Worm (Caenorhabditis elegans): Measurements from ENCODE around the gene asm-1.

asm-1 gene

DNA sequence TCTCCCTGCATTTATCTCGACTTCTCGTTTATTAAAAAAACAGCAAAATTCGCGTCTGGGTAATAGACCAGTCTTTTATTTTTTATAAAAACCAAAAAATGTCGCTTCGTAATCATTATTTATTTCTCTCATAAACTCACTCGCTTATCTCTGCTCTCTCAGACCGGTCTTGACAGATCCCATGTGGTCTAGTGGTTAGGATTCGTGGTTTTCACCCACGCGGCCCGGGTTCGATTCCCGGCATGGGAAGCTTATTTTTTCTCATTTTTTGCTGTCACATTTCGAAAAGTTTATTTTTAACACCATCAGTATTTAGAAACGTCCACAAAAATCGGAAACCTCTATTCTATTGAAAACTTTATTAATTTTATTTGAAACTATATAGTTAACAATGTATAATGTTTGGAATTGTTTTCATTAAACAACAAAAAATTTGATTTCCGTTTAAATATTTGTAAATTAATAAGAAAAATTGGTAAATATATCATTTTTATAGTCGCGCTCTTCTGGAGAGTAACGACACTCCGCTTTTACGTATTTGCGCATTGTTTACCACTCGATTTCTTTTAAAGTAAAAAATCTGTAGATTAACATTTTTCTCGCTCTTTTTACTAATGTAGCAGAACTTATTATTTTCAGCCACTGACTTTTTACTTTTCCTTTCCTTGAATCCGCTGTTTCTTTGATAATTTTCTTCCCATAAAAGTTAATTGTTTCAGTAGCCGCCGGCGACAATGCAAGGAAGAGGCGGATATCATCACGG is 11.7 kb upstream of the asm-1 start, which contains the start of gene hrpl-1 (continued):
- TF ChIP-seq gei-8 (GFP tag; optimal IDR thresholded peaks at IDR 0.05) (no peak), zip-2 (tag; optimal IDR thresholded peaks at IDR 0.05) (no peak), zag-1 (tag; optimal IDR thresholded peaks at IDR 0.05) (no peak), Y75B8A.6 (GFP tag; IDR thresholded peaks at IDR 0.05) (no peak), aha-1 (tag) (peak; percentile 41), nhr-76 (tag; optimal IDR thresholded peaks at IDR 0.05) (no peak), madf-5 (GFP tag; IDR thresholded peaks at IDR 0.05) (no peak), nhr-48 (tag; optimal IDR thresholded peaks at IDR 0.05) (no peak), zfp-2 (tag; optimal IDR thresholded peaks at IDR 0.05) (no peak), hif-1 (tag; optimal IDR thresholded peaks at IDR 0.05) (no peak), F10B5.3 (tag; optimal IDR thresholded peaks at IDR 0.05) (no peak), lin-15B (tag; optimal IDR thresholded peaks at IDR 0.05) (no peak), pqm-1 (tag; optimal IDR thresholded peaks at IDR 0.05) (no peak), ZK546.5 (tag; optimal IDR thresholded peaks at IDR 0.05) (no peak), lim-7 (GFP tag; IDR thresholded peaks at IDR 0.05) (peak; percentile 69), tra-1 (GFP tag; IDR thresholded peaks at IDR 0.05) (no peak), ctbp-1 (GFP tag; IDR thresholded peaks at IDR 0.05) (peak; percentile 61), nhr-102 (tag; optimal IDR thresholded peaks at IDR 0.05) (no peak), T26A8.4 (GFP tag; IDR thresholded peaks at IDR 0.05) (no peak), mxl-2 (GFP tag; conservative IDR thresholded peaks at IDR 0.05) (no peak), ceh-32 (tag; optimal IDR thresholded peaks at IDR 0.05; ENCODE audit: poor library complexity) (no peak), zfp-3 (GFP tag; conservative IDR thresholded peaks at IDR 0.05) (no peak), F37D6.2 (tag; optimal IDR thresholded peaks at IDR 0.05) (no peak), T20F7.1 (GFP tag; optimal IDR thresholded peaks at IDR 0.05) (peak; percentile 85), set-16 (GFP tag; IDR thresholded peaks at IDR 0.05) (no peak), unc-39 (tag; optimal IDR thresholded peaks at IDR 0.05) (no peak), F49E8.2 (tag; optimal IDR thresholded peaks at IDR 0.05; ENCODE audit: borderline replicate concordance) (no peak), lin-29 (GFP tag; IDR thresholded peaks at IDR 0.05) (no peak), nhr-28 (tag; optimal IDR thresholded peaks at IDR 0.05) (peak; percentile 0), ceh-82 (tag; optimal IDR thresholded peaks at IDR 0.05) (no peak), snpc-1.2 (GFP tag; IDR thresholded peaks at IDR 0.05) (no peak), nhr-10 (tag; optimal IDR thresholded peaks at IDR 0.05) (no peak), Y48G9A.11 (GFP tag; IDR thresholded peaks at IDR 0.05) (no peak), lin-1 (GFP tag; IDR thresholded peaks at IDR 0.05) (0 out of 2 replicates have a peak, but pooled peaks have one; percentile 22), vab-7 (GFP tag; IDR thresholded peaks at IDR 0.05) (peak; percentile 36; the same call in 1 of the 2 replicates), cey-2 (tag; optimal IDR thresholded peaks at IDR 0.05; ENCODE audit: borderline replicate concordance, insufficient read depth) (no peak), aly-2 (tag; optimal IDR thresholded peaks at IDR 0.05) (no peak)

DNA sequence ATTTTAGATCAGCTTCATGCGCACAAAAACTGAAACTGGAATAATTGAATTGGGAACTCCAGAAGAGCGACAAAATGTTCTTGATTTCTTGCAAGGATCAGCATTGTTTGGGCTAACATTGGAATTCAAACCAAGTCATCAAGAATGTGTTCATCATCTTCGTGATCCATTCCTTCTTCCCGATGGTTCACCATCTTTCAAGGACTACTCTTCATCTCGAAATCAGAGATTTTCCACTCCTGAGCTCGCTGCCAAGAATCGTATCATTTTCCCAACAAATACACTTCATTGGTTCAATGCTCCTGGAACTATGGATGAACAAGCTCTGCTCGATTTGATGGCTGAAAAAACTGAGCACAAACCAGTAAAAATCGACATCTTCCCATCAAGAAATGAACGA is 9.2 kb upstream of the asm-1 start:
- TF ChIP-seq hlh-30 (tag; optimal IDR thresholded peaks at IDR 0.05; ENCODE audit: insufficient read depth), result no peak
- TF ChIP-seq aly-2 (tag; optimal IDR thresholded peaks at IDR 0.05), result no peak
- TF ChIP-seq aha-1 (tag), result peak; percentile 82
- peak in 1 of 2 experiments; percentile 84 for TF ChIP-seq unc-62 (GFP tag; optimal IDR thresholded peaks at IDR 0.05 in 1 of 2)
- TF ChIP-seq unc-62 (tag; optimal IDR thresholded peaks at IDR 0.05), result no peak
- no peak for TF ChIP-seq ceh-20 (GFP tag; IDR thresholded peaks at IDR 0.05)
